Worm (Caenorhabditis elegans) whole organism, L1 larva: Measurements from ENCODE around the gene apd-3.
"Not testable (repeated sequence)": the region's sequence is repeated elsewhere in the genome, so short reads cannot be mapped to it uniquely, and the experiment has no call there.

ENCODE experiments used
- aha-1 ChIP-seq: fragments of 150-350 bp; optimal IDR thresholded peaks from 2 replicates; lab custom pipeline; 2014; ENCODE audit warnings: missing biosample characterization, missing genetic modification characterization
- ama-1 ChIP-seq: fragments of 150-350 bp; optimal IDR thresholded peaks from 2 replicates; lab custom pipeline; 2014
- ceh-63 ChIP-seq: fragments of 200-800 bp; sonication (Bioruptor generic); optimal IDR thresholded peaks from 2 replicates; lab custom pipeline; 2018; ENCODE audit warnings: mild to moderate bottlenecking, missing genetic modification characterization, missing compliant biosample characterization
- ceh-82 ChIP-seq, 3 experiments: fragments of 150-350 bp in 1 of 3; sonication (generic microtip) in 2 of 3; optimal IDR thresholded peaks; 2 replicates each; lab custom pipeline; 2014 to 2017; ENCODE audit warnings: missing biosample characterization in 3 of 3, missing genetic modification characterization in 3 of 3
- ceh-90 ChIP-seq: sonication (generic microtip); optimal IDR thresholded peaks from 2 replicates; lab custom pipeline; 2016; ENCODE audit warnings: missing genetic modification characterization, missing compliant biosample characterization
- efl-1 ChIP-seq, 4 experiments: fragments of 150-350 bp; optimal IDR thresholded peaks in 3 of 4; peaks in 1 of 4; 1 replicate in 1 of 4; 2 replicates in 3 of 4; lab custom pipeline; 2014; ENCODE audit warnings: missing biosample characterization in 2 of 4, missing genetic modification characterization in 2 of 4, missing genetic modification reagents in 2 of 4
- hlh-17 ChIP-seq: fragments of 200-800 bp; sonication (Bioruptor generic); optimal IDR thresholded peaks from 2 replicates; lab custom pipeline; 2018; ENCODE audit warnings: missing genetic modification characterization, mild to moderate bottlenecking, missing compliant biosample characterization, moderate library complexity, borderline replicate concordance
- hlh-4 ChIP-seq: sonication (generic microtip); optimal IDR thresholded peaks from 2 replicates; lab custom pipeline; 2016; ENCODE audit warnings: mild to moderate bottlenecking, missing genetic modification characterization, missing compliant biosample characterization
- jun-1 ChIP-seq: fragments of 150-350 bp; optimal IDR thresholded peaks from 2 replicates; lab custom pipeline; 2014; ENCODE audit warnings: missing biosample characterization, missing genetic modification reagents, missing genetic modification characterization
- lin-35 ChIP-seq, 2 experiments: fragments of 150-350 bp; optimal IDR thresholded peaks; 2 replicates each; lab custom pipeline; 2014; ENCODE audit warnings: missing biosample characterization in 2 of 2, missing genetic modification characterization in 2 of 2, missing genetic modification reagents in 2 of 2
- lir-3 ChIP-seq: sonication (generic microtip); optimal IDR thresholded peaks from 2 replicates; lab custom pipeline; 2016; ENCODE audit warnings: mild to moderate bottlenecking, missing genetic modification characterization, moderate library complexity, missing compliant biosample characterization; ENCODE audit not compliant: poor library complexity
- nhr-47 ChIP-seq: sonication (generic microtip); optimal IDR thresholded peaks from 2 replicates; lab custom pipeline; 2016; ENCODE audit warnings: mild to moderate bottlenecking, missing genetic modification characterization, moderate library complexity, missing compliant biosample characterization
- nhr-85 ChIP-seq: sonication (generic microtip); peaks from one replicate; lab custom pipeline; 2016; ENCODE audit warnings: missing genetic modification characterization, inconsistent platforms, missing compliant biosample characterization
- pax-3 ChIP-seq: fragments of 200-800 bp; sonication (Bioruptor generic); optimal IDR thresholded peaks from 2 replicates; lab custom pipeline; 2018; ENCODE audit warnings: mild to moderate bottlenecking, missing genetic modification characterization, moderate library complexity, missing compliant biosample characterization
- rnt-1 ChIP-seq: sonication (generic microtip); optimal IDR thresholded peaks from 2 replicates; lab custom pipeline; 2016; ENCODE audit warnings: mild to moderate bottlenecking, missing genetic modification characterization, moderate library complexity, missing compliant biosample characterization
- sptf-1 ChIP-seq: fragments of 150-350 bp; optimal IDR thresholded peaks from 2 replicates; lab custom pipeline; 2014; ENCODE audit warnings: missing biosample characterization, missing genetic modification characterization
- sup-37 ChIP-seq: fragments of 200-800 bp; sonication (Bioruptor generic); optimal IDR thresholded peaks from 2 replicates; lab custom pipeline; 2018; ENCODE audit warnings: mild to moderate bottlenecking, missing genetic modification characterization, missing compliant biosample characterization
- unc-62 ChIP-seq: fragments of 150-350 bp; optimal IDR thresholded peaks from 2 replicates; lab custom pipeline; 2014; ENCODE audit warnings: missing biosample characterization, missing genetic modification reagents, missing genetic modification characterization
- vab-15 ChIP-seq: sonication (generic microtip); optimal IDR thresholded peaks from 2 replicates; lab custom pipeline; 2017; ENCODE audit warnings: missing genotype, mild to moderate bottlenecking, missing genetic modification characterization, missing compliant biosample characterization
- zag-1 ChIP-seq: fragments of 150-350 bp; optimal IDR thresholded peaks from 2 replicates; lab custom pipeline; 2014; ENCODE audit warnings: missing biosample characterization, missing genetic modification characterization

apd-3 gene

ce11 chrII:3502011-3502410 lies 44.2 kb downstream of the apd-3 start:
- no peak for TF ChIP-seq unc-62 (GFP tag; lab: Kevin White, UChicago)
- no peak for TF ChIP-seq vab-15 (tag; lab: Kevin White, UChicago)
- TF ChIP-seq nhr-47 = no peak
- TF ChIP-seq lir-3 (tag; lab: Kevin White, UChicago) = no peak
- no peak for TF ChIP-seq aha-1
- no peak for TF ChIP-seq hlh-17
- no peak for TF ChIP-seq zag-1 (tag; lab: Kevin White, UChicago)
- no peak for TF ChIP-seq ceh-82 (tag; optimal IDR thresholded peaks at IDR 0.05; lab: Kevin White, UChicago)
- TF ChIP-seq sptf-1 (tag; lab: Kevin White, UChicago) = no peak

DNA sequence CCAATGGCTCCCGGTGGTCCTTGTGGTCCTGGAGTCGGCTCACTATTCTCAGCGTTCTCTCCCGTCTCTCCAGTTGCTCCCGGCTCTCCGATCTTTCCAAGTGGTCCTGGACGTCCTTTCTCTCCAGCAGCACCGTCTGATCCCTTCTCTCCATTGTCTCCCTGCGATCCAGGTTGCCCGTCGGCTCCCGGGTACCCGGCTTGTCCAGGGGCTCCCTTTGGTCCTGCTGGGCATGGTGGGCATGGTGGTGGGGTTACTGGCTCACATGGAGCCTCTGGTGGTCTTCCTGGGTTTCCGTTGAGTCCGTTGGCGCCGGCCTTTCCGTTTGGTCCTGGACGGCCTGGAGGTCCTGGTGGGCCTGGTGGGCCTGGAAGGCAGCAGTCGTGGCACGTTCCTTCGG lies 45.9 kb downstream of the apd-3 start:
- TF ChIP-seq jun-1 (no peak), nhr-85 (tag; lab: Kevin White, UChicago) (peak; percentile 19)

DNA sequence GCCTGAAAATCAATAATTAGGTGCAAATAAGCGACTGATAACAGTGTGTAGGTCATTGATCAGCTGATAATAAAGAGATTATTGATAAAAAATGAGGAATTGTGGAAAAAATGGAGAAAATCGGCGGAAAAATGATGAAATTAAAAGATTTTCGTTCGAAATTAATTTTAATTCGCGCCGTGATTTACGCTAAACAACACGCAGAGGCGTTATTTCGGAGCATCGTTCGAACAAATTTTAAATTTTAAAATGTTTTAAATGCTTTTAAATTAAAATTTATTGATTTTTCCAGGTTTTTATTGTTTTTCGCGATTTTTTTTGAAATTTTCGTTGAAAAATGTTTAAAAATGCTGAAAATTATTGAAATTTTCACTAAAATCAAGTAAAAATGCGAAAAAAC lies 46.8 kb downstream of the apd-3 start, which contains the start of gene Y49F6B.9:
Gene Y49F6B.9, minus strand, starts transcription at position 2 of the 400 bp plus-strand sequence.
- TF ChIP-seq efl-1 (optimal IDR thresholded peaks at IDR 0.05; lab: Kevin White, UChicago) (peak in 1 of 2 experiments; percentile 92), efl-1 (GFP tag; optimal IDR thresholded peaks at IDR 0.05 in 1 of 2; lab: Kevin White, UChicago) (no peak), lin-35 (GFP tag; optimal IDR thresholded peaks at IDR 0.05; lab: Kevin White, UChicago) (peak in 1 of 2 experiments; percentile 9), rnt-1 (tag; lab: Kevin White, UChicago) (no peak), ceh-90 (tag; lab: Kevin White, UChicago) (no peak), hlh-4 (tag; lab: Kevin White, UChicago) (no peak), pax-3 (tag; lab: Kevin White, UChicago) (no peak), aha-1 (no peak), ama-1 (lab: Kevin White, UChicago) (no peak)

DNA sequence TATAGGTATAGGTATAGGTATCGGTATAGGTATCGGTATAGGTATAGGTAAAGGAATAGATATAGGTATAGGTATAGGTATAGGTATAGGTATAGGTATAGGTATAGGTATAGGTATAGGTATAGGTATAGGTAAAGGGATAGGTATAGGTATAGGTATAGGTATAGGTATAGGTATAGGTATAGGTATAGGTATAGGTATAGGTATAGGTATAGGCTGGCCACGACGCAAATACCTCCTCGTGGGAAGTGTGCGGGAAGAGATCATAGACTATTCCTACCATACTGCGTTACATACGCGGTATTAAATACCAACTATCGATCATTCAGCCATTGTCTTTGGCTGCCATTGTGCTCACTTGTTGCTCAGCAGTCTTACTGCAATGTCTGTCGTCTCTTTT lies 55.4 kb downstream of the apd-3 start, which contains the start of gene fbxb-112:
Gene fbxb-112, plus strand, starts transcription at position 301 of the 400 bp plus-strand sequence.
- TF ChIP-seq hlh-17; ceh-63 (GFP tag; lab: Kevin White, UChicago); sup-37 (GFP tag; lab: Kevin White, UChicago): not testable (repeated sequence)
